Fruit fly (Drosophila melanogaster): ENCODE data around the gene MagR.

The MagR gene

DNA sequence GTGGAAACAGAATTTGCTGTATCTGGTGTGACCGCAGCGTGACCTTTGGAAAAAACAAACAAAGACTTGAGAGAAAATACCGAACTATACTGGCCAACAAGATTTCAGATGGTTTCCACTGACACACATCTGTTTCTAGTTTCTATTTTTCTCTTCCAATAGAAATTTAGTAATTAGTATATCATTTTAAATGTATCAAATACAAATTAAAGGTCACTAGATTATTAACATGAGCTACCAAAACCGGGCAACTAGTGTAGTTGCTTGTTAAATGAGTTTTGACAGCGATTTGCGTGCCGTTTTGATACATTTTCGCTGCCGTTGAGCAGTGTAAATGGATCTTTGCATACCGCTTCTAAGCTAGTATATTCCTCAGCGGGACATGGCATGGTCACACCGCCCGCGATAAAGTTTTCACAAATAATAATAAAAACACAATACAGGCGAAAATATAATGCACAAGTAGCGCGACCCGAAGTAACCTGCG, 30.3 kb upstream of the MagR start, which contains the start of the genes Pis and Hap40 (continued):
- TF ChIP-seq Aef1 (GFP tag; IDR thresholded peaks at IDR 0.05), result peak; percentile 72; the same call in 2 of the 3 replicates
- TF ChIP-seq CG12104 (GFP tag; optimal IDR thresholded peaks at IDR 0.05), result peak; percentile 60
- TF ChIP-seq CG3726 (GFP tag; IDR thresholded peaks at IDR 0.05), result 0 out of 3 replicates have a peak, but pooled peaks have one; percentile 22
- TF ChIP-seq gcm (GFP tag; optimal IDR thresholded peaks at IDR 0.05), result peak; percentile 18
- TF ChIP-seq crc (GFP tag; optimal IDR thresholded peaks at IDR 0.05), result no peak
- TF ChIP-seq CG6689 (GFP tag; IDR thresholded peaks at IDR 0.05), result peak; percentile 78
- TF ChIP-seq CG7556 (GFP tag; optimal IDR thresholded peaks at IDR 0.05), result peak; percentile 47
- TF ChIP-seq CG5245 (GFP tag; optimal IDR thresholded peaks at IDR 0.05), result peak; percentile 10
- TF ChIP-seq CG13624 (GFP tag; optimal IDR thresholded peaks at IDR 0.05), result no peak
- TF ChIP-seq ase (GFP tag; IDR thresholded peaks at IDR 0.05), result peak; percentile 56; the same call in 1 of the 3 replicates
- no peak for TF ChIP-seq CG4854 (GFP tag; optimal IDR thresholded peaks at IDR 0.05)
- peak; percentile 97 for TF ChIP-seq CG7357 (GFP tag; IDR thresholded peaks at IDR 0.05)
- peak; percentile 60 for TF ChIP-seq fu2 (GFP tag; optimal IDR thresholded peaks at IDR 0.05)
- TF ChIP-seq cad (GFP tag; optimal IDR thresholded peaks at IDR 0.05), result no peak
- peak; percentile 11 for TF ChIP-seq Spps (tag; optimal IDR thresholded peaks at IDR 0.05)
- peak; percentile 37 for TF ChIP-seq CG8290 (GFP tag; optimal IDR thresholded peaks at IDR 0.05)
- TF ChIP-seq CG8290 (tag; optimal IDR thresholded peaks at IDR 0.05), result no peak
- TF ChIP-seq fd102C (GFP tag; optimal IDR thresholded peaks at IDR 0.05), result no peak
- TF ChIP-seq CG17359 (tag; optimal IDR thresholded peaks at IDR 0.05), result peak; percentile 66
- no peak for TF ChIP-seq trh (GFP tag; optimal IDR thresholded peaks at IDR 0.05)
- TF ChIP-seq Tbp (GFP tag; optimal IDR thresholded peaks at IDR 0.05), result no peak
- TF ChIP-seq CG7839 (tag; optimal IDR thresholded peaks at IDR 0.05), result peak; percentile 82
- no peak for TF ChIP-seq vnd (GFP tag; IDR thresholded peaks at IDR 0.05; ENCODE audit: partially characterized antibody)
- TF ChIP-seq Neu2 (GFP tag; optimal IDR thresholded peaks at IDR 0.05; ENCODE audit: borderline replicate concordance), result no peak
- peak; percentile 46 for TF ChIP-seq cato (GFP tag; optimal IDR thresholded peaks at IDR 0.05; ENCODE audit: borderline replicate concordance)
- TF ChIP-seq Eip74EF (GFP tag; optimal IDR thresholded peaks at IDR 0.05), result peak in 1 of 2 experiments; percentile 27
- TF ChIP-seq CG2116 (GFP tag; optimal IDR thresholded peaks at IDR 0.05), result peak; percentile 49
- TF ChIP-seq CG6272 (GFP tag; IDR thresholded peaks at IDR 0.05), result peak; percentile 57
- TF ChIP-seq CG32532 (GFP tag; IDR thresholded peaks at IDR 0.05), result peak; percentile 76
- peak; percentile 70 for TF ChIP-seq sisA (GFP tag; IDR thresholded peaks at IDR 0.05)
- peak; percentile 72 for TF ChIP-seq unpg (GFP tag; optimal IDR thresholded peaks at IDR 0.05)
- peak; percentile 76 for TF ChIP-seq dmrt11E (tag; optimal IDR thresholded peaks at IDR 0.05)
- peak; percentile 23 for TF ChIP-seq CG10431 (GFP tag; optimal IDR thresholded peaks at IDR 0.05)
- TF ChIP-seq Med (GFP tag), result peak; percentile 87
- no peak for TF ChIP-seq CG9876 (GFP tag; optimal IDR thresholded peaks at IDR 0.05)
- peak; percentile 88 for TF ChIP-seq hkb (optimal IDR thresholded peaks at IDR 0.05)
- TF ChIP-seq hkb (GFP tag; IDR thresholded peaks at IDR 0.05), result no peak
- peak; percentile 68 for TF ChIP-seq CG10543 (GFP tag; optimal IDR thresholded peaks at IDR 0.05)
- no peak for TF ChIP-seq nau (GFP tag; optimal IDR thresholded peaks at IDR 0.05)
- no peak for TF ChIP-seq CG3407 (GFP tag; optimal IDR thresholded peaks at IDR 0.05)
- TF ChIP-seq Doc2 (GFP tag; IDR thresholded peaks at IDR 0.05), result no peak
- TF ChIP-seq Atf6 (GFP tag; IDR thresholded peaks at IDR 0.05), result peak; percentile 45; the same call in 1 of the 2 replicates
- TF ChIP-seq Mrtf (GFP tag; IDR thresholded peaks at IDR 0.05), result peak; percentile 67
- TF ChIP-seq chif (GFP tag; optimal IDR thresholded peaks at IDR 0.05), result peak; percentile 7 to 61
- TF ChIP-seq CG13894 (tag; optimal IDR thresholded peaks at IDR 0.05), result peak; percentile 74
- no peak for TF ChIP-seq Jarid2 (GFP tag; optimal IDR thresholded peaks at IDR 0.05)
- peak; percentile 27 for TF ChIP-seq CG10462 (GFP tag; optimal IDR thresholded peaks at IDR 0.05)
- TF ChIP-seq CG8765 (GFP tag; IDR thresholded peaks at IDR 0.05), result no peak
- peak; percentile 68; the same call in 1 of the 2 replicates for TF ChIP-seq sob (GFP tag; IDR thresholded peaks at IDR 0.05)
- TF ChIP-seq cwo (GFP tag; optimal IDR thresholded peaks at IDR 0.05), result no peak
- no peak for TF ChIP-seq CG6254 (GFP tag; optimal IDR thresholded peaks at IDR 0.05)

Data from whole organism, embryonic.